Fruit fly (Drosophila melanogaster): ENCODE data around the gene CG12986.

CG12986 gene

DNA sequence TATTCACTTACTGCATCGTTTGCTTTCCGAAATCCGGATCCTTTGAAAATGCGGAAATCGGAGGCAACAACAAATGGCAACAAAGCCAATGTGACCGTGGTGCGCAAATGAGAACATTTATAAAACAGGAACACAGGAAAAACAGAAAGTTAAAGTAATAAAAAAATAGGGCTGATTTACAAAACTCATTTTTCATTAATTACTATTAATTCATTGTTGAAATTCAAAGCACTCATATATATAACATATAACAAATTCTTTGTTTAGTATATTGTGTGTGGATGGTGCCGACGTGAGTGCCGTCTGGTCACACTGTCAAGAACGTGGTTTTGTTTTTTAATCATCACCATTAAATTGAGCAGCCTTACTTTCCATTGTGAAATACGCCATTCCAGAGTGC lies 41.2 kb upstream of the CG12986 start, which contains the start of the genes Arp8 and CG6769 (continued):
- TF ChIP-seq cato (GFP tag; optimal IDR thresholded peaks at IDR 0.05; ENCODE audit: borderline replicate concordance) (peak; percentile 16), her (GFP tag; optimal IDR thresholded peaks at IDR 0.05) (no peak), CG30020 (tag; optimal IDR thresholded peaks at IDR 0.05) (peak; percentile 34), PHDP (tag; optimal IDR thresholded peaks at IDR 0.05) (peak; percentile 2), Fer1 (GFP tag; optimal IDR thresholded peaks at IDR 0.05) (peak; percentile 45), Pdp1 (GFP tag; optimal IDR thresholded peaks at IDR 0.05) (peak in 1 of 2 experiments; percentile 26), HLH4C (GFP tag; IDR thresholded peaks at IDR 0.05; ENCODE audit: partially characterized antibody) (no peak), CG10959 (GFP tag; IDR thresholded peaks at IDR 0.05) (no peak), CG2120 (GFP tag; optimal IDR thresholded peaks at IDR 0.05) (peak; percentile 41), CG17186 (GFP tag; optimal IDR thresholded peaks at IDR 0.05) (peak; percentile 46), Max (GFP tag; optimal IDR thresholded peaks at IDR 0.05) (peak; percentile 72), CG12659 (GFP tag; optimal IDR thresholded peaks at IDR 0.05) (peak; percentile 32), CG10267 (tag; optimal IDR thresholded peaks at IDR 0.05) (peak; percentile 52), trem (tag; optimal IDR thresholded peaks at IDR 0.05) (peak; percentile 68)

DNA sequence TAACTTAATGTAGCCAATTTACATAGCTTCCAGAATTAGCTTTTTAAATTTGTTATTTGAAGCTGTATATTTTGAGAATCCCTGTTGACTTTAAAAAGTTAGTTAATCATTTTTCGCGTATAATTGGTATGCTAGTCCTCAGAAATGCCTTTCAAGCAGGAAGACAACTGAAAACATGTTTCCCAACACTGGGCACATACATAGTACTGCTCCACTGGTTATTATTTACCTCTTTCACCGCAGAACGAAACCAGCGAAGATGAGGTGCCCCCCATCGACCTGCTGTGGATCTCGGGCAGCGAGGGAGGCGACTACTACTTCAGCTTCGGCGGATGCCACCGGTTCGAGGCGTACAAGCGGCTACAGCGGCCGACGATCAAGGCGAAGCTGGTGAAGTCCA lies 38.3 kb upstream of the CG12986 start:
- TF ChIP-seq BEAF-32 (GFP tag; optimal IDR thresholded peaks at IDR 0.05): no peak
- 0 out of 2 replicates have a peak, but pooled peaks have one; percentile 17 for TF ChIP-seq bowl (GFP tag; IDR thresholded peaks at IDR 0.05)
- peak; percentile 55 for TF ChIP-seq CG10267 (tag; optimal IDR thresholded peaks at IDR 0.05)
- TF ChIP-seq CG34422 (GFP tag; IDR thresholded peaks at IDR 0.05): no peak
- no peak for TF ChIP-seq CG16863 (GFP tag; optimal IDR thresholded peaks at IDR 0.05)
- TF ChIP-seq MBD-R2 (GFP tag; IDR thresholded peaks at IDR 0.05): peak; percentile 46
- no peak for TF ChIP-seq H15 (GFP tag; IDR thresholded peaks at IDR 0.05)
- TF ChIP-seq stwl (tag; optimal IDR thresholded peaks at IDR 0.05): peak; percentile 48
- peak; percentile 57 for TF ChIP-seq Med (GFP tag)

DNA sequence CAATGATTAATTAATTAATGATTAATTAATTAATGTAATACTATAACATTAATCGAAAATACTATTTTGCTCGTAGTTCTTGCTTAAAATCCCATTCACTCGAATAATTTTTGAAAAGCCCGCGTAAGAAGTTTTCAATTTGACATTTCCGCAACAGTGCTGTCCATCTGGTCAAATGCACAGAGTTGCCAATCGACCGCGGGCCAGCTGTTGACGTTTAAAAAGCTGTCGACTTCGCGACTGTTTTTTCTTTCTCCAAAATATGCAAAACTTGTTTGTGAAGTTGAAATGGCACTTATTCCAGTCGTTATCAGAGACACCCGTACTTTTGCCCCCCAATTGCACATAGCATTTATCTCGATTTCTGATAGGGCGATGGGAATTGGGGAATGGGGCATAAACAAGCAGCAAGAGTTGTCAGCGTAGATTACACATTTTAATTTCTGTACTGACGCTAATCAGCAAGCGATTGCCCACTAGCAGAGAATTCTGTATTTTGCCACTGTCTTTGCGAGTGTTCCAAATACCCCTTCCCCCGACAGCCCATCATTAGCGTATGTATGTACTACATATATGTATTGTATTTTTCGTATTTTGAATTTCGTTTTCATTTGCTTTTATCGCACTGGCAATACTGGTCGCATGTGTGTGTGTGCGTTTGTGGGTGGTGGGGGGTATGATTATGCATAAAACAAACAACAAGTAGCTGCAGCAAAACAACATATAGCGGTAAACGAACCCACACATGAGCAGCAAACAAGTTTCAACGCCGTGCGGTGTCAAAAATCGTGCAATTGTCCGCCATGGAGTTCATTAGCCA lies 37.2 kb upstream of the CG12986 start, which contains the start of gene Srx:
Srx (plus strand) TSS at position 517 of the 820 bp plus-strand sequence.
- TF ChIP-seq Lhr (GFP tag; optimal IDR thresholded peaks at IDR 0.05): peak; percentile 23
- peak; percentile 39; the same call in 1 of the 2 replicates for TF ChIP-seq Drgx (GFP tag; IDR thresholded peaks at IDR 0.05)
- peak; percentile 72 for TF ChIP-seq sens (GFP tag)
- TF ChIP-seq crol (GFP tag; IDR thresholded peaks at IDR 0.05): 0 out of 2 replicates have a peak, but pooled peaks have one; percentile 10
- TF ChIP-seq CoRest (tag; optimal IDR thresholded peaks at IDR 0.05): peak; percentile 41
- TF ChIP-seq Med (GFP tag): peak; percentile 50
- peak; percentile 11 for TF ChIP-seq Sin3A (optimal IDR thresholded peaks at IDR 0.05)
- TF ChIP-seq CG12659 (GFP tag; optimal IDR thresholded peaks at IDR 0.05): peak; percentile 27
- no peak for TF ChIP-seq H15 (GFP tag; IDR thresholded peaks at IDR 0.05)
- TF ChIP-seq nom (GFP tag; optimal IDR thresholded peaks at IDR 0.05): peak; percentile 37
- no peak for TF ChIP-seq CG16863 (GFP tag; optimal IDR thresholded peaks at IDR 0.05)
- no peak for TF ChIP-seq nerfin-1 (tag; optimal IDR thresholded peaks at IDR 0.05)
- TF ChIP-seq en (GFP tag; optimal IDR thresholded peaks at IDR 0.05): no peak
- 0 out of 3 replicates have a peak, but pooled peaks have one; percentile 20 for TF ChIP-seq zfh1 (GFP tag; IDR thresholded peaks at IDR 0.05)
- TF ChIP-seq CG13624 (GFP tag; optimal IDR thresholded peaks at IDR 0.05): no peak
- no peak for TF ChIP-seq CG1647 (GFP tag; optimal IDR thresholded peaks at IDR 0.05)
- TF ChIP-seq MESR4 (GFP tag; optimal IDR thresholded peaks at IDR 0.05): peak; percentile 23
- TF ChIP-seq mirr (GFP tag; optimal IDR thresholded peaks at IDR 0.05): peak; percentile 51
- 0 out of 2 replicates have a peak, but pooled peaks have one; percentile 13 for TF ChIP-seq hbn (GFP tag; IDR thresholded peaks at IDR 0.05; ENCODE audit: partially characterized antibody)
- peak; percentile 12 for TF ChIP-seq zfh2 (GFP tag; optimal IDR thresholded peaks at IDR 0.05)
- TF ChIP-seq Meics (GFP tag; optimal IDR thresholded peaks at IDR 0.05): peak; percentile 4
- peak; percentile 23 for TF ChIP-seq Hey (tag; optimal IDR thresholded peaks at IDR 0.05)
- no peak for TF ChIP-seq CG12071 (GFP tag; optimal IDR thresholded peaks at IDR 0.05)
- TF ChIP-seq CG17359 (tag; optimal IDR thresholded peaks at IDR 0.05): peak; percentile 19
- TF ChIP-seq CG18599 (GFP tag; optimal IDR thresholded peaks at IDR 0.05): peak; percentile 60
- TF ChIP-seq dpn (GFP tag; optimal IDR thresholded peaks at IDR 0.05): peak in 1 of 2 experiments; percentile 33
- peak; percentile 0 for TF ChIP-seq gro (GFP tag; optimal IDR thresholded peaks at IDR 0.05)
- TF ChIP-seq CG17186 (GFP tag; optimal IDR thresholded peaks at IDR 0.05): peak; percentile 1
